Fruit fly (Drosophila melanogaster): ENCODE results near the gene hth.

Gene hth

dm6 chr3R:10468207-10468606, 171.2 kb downstream of the hth start (continued):
- TF ChIP-seq nom (GFP tag; optimal IDR thresholded peaks at IDR 0.05) = peak; percentile 28
- no peak for TF ChIP-seq CG10959 (GFP tag; IDR thresholded peaks at IDR 0.05)
- no peak for TF ChIP-seq fru (optimal IDR thresholded peaks at IDR 0.05)
- peak; percentile 34; the same call in 1 of the 2 replicates for TF ChIP-seq CG4404 (GFP tag; IDR thresholded peaks at IDR 0.05)
- TF ChIP-seq lmd (GFP tag; IDR thresholded peaks at IDR 0.05) = 0 out of 2 replicates have a peak, but pooled peaks have one; percentile 5
- peak; percentile 3 for TF ChIP-seq CG11504 (tag; optimal IDR thresholded peaks at IDR 0.05)
- TF ChIP-seq Xrp1 (GFP tag; IDR thresholded peaks at IDR 0.05) = 0 out of 2 replicates have a peak, but pooled peaks have one; percentile 5
- no peak for TF ChIP-seq CG17912 (GFP tag; optimal IDR thresholded peaks at IDR 0.05)
- TF ChIP-seq chif (GFP tag; optimal IDR thresholded peaks at IDR 0.05) = peak in 1 of 2 experiments; percentile 7

- no peak for TF ChIP-seq MTF-1 (GFP tag; optimal IDR thresholded peaks at IDR 0.05; ENCODE audit: borderline replicate concordance)
- TF ChIP-seq lbe (GFP tag; optimal IDR thresholded peaks at IDR 0.05) = peak; percentile 29
These were observed 173.1 kb downstream of the hth start for dm6 chr3R:10466299-10466698.

- TF ChIP-seq CG17361 (GFP tag; IDR thresholded peaks at IDR 0.05) (no peak), cato (GFP tag; optimal IDR thresholded peaks at IDR 0.05; ENCODE audit: borderline replicate concordance) (no peak), CG6272 (GFP tag; IDR thresholded peaks at IDR 0.05) (no peak), CG34376 (GFP tag; optimal IDR thresholded peaks at IDR 0.05) (no peak), Taf1 (GFP tag; IDR thresholded peaks at IDR 0.05) (no peak), CG16863 (GFP tag; optimal IDR thresholded peaks at IDR 0.05) (no peak), Myb (GFP tag; optimal IDR thresholded peaks at IDR 0.05) (no peak), grau (tag; optimal IDR thresholded peaks at IDR 0.05) (no peak), CG42726 (GFP tag; IDR thresholded peaks at IDR 0.05; ENCODE audit: partially characterized antibody) (no peak), lbe (GFP tag; optimal IDR thresholded peaks at IDR 0.05) (no peak), CG2199 (GFP tag; IDR thresholded peaks at IDR 0.05) (no peak), CG10321 (GFP tag; IDR thresholded peaks at IDR 0.05) (no peak), CG15479 (GFP tag; optimal IDR thresholded peaks at IDR 0.05) (no peak), dm (GFP tag; optimal IDR thresholded peaks at IDR 0.05) (no peak), CG1792 (GFP tag; optimal IDR thresholded peaks at IDR 0.05) (no peak), rib (GFP tag; IDR thresholded peaks at IDR 0.05) (no peak), twi (tag; optimal IDR thresholded peaks at IDR 0.05) (no peak), yki (optimal IDR thresholded peaks at IDR 0.05) (no peak)
These were observed 175.8 kb downstream of the hth start for dm6 chr3R:10463548-10463947.

Measured in whole organism, embryonic.